Fruit fly (Drosophila melanogaster) whole organism, embryonic: ENCODE measurements around the gene Osbp.
A peak's percentile ranks its signal among the peaks of the same experiment; 100 is the strongest.

Source experiments
- Antp ChIP-seq: fragments of 200-800 bp; sonication (Bioruptor generic); optimal IDR thresholded peaks from 3 replicates; lab custom pipeline; 2016; ENCODE audit warnings: missing biosample characterization, missing genetic modification characterization
- Atf6 ChIP-seq: fragments of 200-800 bp; sonication (Bioruptor generic); IDR thresholded peaks from 2 replicates; pipeline ENCODE4 v1.3.6; 2022; ENCODE audit warnings: missing biosample characterization, missing genetic modification characterization
- BEAF-32 ChIP-seq: fragments of 200-800 bp; sonication (Bioruptor generic); optimal IDR thresholded peaks from 3 replicates; lab custom pipeline; 2017; ENCODE audit warnings: missing biosample characterization, missing genetic modification characterization, mild to moderate bottlenecking, moderate library complexity, missing genetic modification reagents
- CG11504 ChIP-seq: fragments of 200-800 bp; sonication (Bioruptor generic); optimal IDR thresholded peaks from 3 replicates; lab custom pipeline; 2019; ENCODE audit warnings: missing biosample characterization, mild to moderate bottlenecking, missing genetic modification characterization, moderate library complexity
- CG13287 ChIP-seq: fragments of 200-800 bp; sonication (Bioruptor generic); IDR thresholded peaks from 2 replicates; pipeline ENCODE4 v1.3.6; 2022; ENCODE audit warnings: missing biosample characterization, missing genetic modification characterization; ENCODE audit not compliant: partially characterized antibody
- CG13775 ChIP-seq: fragments of 200-800 bp; sonication (Bioruptor generic); optimal IDR thresholded peaks from 3 replicates; lab custom pipeline; 2017; ENCODE audit warnings: missing biosample characterization, mild to moderate bottlenecking, missing genetic modification characterization
- CG14014 ChIP-seq: fragments of 200-800 bp; sonication (Bioruptor generic); IDR thresholded peaks from 2 replicates; pipeline ENCODE4 v1.3.6; 2022; ENCODE audit warnings: missing biosample characterization, missing genetic modification characterization
- CG17829 ChIP-seq: fragments of 200-800 bp; optimal IDR thresholded peaks from 2 replicates; lab custom pipeline; 2019; ENCODE audit warnings: missing biosample characterization, mild to moderate bottlenecking, missing genetic modification characterization, moderate library complexity
- CG2120 ChIP-seq: fragments of 200-800 bp; sonication (Bioruptor generic); optimal IDR thresholded peaks from 3 replicates; lab custom pipeline; 2016; ENCODE audit warnings: missing biosample characterization, missing genetic modification characterization
- CG2678 ChIP-seq: fragments of 200-800 bp; sonication (Bioruptor generic); optimal IDR thresholded peaks from 3 replicates; lab custom pipeline; 2019; ENCODE audit warnings: missing biosample characterization, mild to moderate bottlenecking, missing genetic modification characterization, moderate library complexity
- CG30020 ChIP-seq: fragments of 200-800 bp; optimal IDR thresholded peaks from 2 replicates; lab custom pipeline; 2019; ENCODE audit warnings: missing biosample characterization, mild to moderate bottlenecking, missing genetic modification characterization, moderate library complexity
- CG32532 ChIP-seq: fragments of 200-800 bp; sonication (Bioruptor generic); IDR thresholded peaks from 2 replicates; pipeline ENCODE4 v1.3.6; 2022; ENCODE audit warnings: missing biosample characterization, missing genetic modification characterization
- CG34422 ChIP-seq: fragments of 200-800 bp; sonication (Bioruptor generic); IDR thresholded peaks from 3 replicates; pipeline ENCODE4 v1.3.6; 2022; ENCODE audit warnings: missing biosample characterization, missing genetic modification characterization
- CG42726 ChIP-seq: fragments of 200-800 bp; sonication (Bioruptor generic); IDR thresholded peaks from 2 replicates; pipeline ENCODE4 v1.3.6; 2022; ENCODE audit warnings: missing biosample characterization, missing genetic modification characterization; ENCODE audit not compliant: partially characterized antibody
- CG4328 ChIP-seq: fragments of 200-800 bp; sonication (Bioruptor generic); optimal IDR thresholded peaks from 3 replicates; lab custom pipeline; 2017; ENCODE audit warnings: missing biosample characterization, missing genetic modification reagents, missing genetic modification characterization
- CG5245 ChIP-seq: fragments of 200-800 bp; sonication (Bioruptor generic); optimal IDR thresholded peaks from 3 replicates; lab custom pipeline; 2016; ENCODE audit warnings: missing biosample characterization, missing genetic modification characterization
- CG6175 ChIP-seq: fragments of 200-800 bp; sonication (Bioruptor generic); IDR thresholded peaks from 3 replicates; pipeline ENCODE4 v1.3.6; 2022; ENCODE audit warnings: missing biosample characterization, missing genetic modification characterization
- CG6765 ChIP-seq: fragments of 200-800 bp; sonication (Bioruptor generic); optimal IDR thresholded peaks from 3 replicates; lab custom pipeline; 2017; ENCODE audit warnings: missing biosample characterization, mild to moderate bottlenecking, missing genetic modification characterization
- CG7556 ChIP-seq: fragments of 200-800 bp; sonication (Bioruptor generic); optimal IDR thresholded peaks from 2 replicates; lab custom pipeline; 2017; ENCODE audit warnings: missing biosample characterization, mild to moderate bottlenecking, missing genetic modification characterization
- CG8359 ChIP-seq: fragments of 200-800 bp; sonication (Bioruptor generic); optimal IDR thresholded peaks from 2 replicates; lab custom pipeline; 2017; ENCODE audit warnings: missing biosample characterization, mild to moderate bottlenecking, missing genetic modification characterization, borderline replicate concordance
- CG9215 ChIP-seq: fragments of 200-800 bp; sonication (Bioruptor generic); IDR thresholded peaks from 2 replicates; pipeline ENCODE4 v1.3.6; 2022; ENCODE audit warnings: missing biosample characterization, missing genetic modification characterization
- Dfd ChIP-seq, 2 experiments: fragments of >200 bp; optimal IDR thresholded peaks; 2 replicates each; lab custom pipeline; 2017; ENCODE audit warnings: missing biosample characterization in 2 of 2, missing genetic modification characterization in 2 of 2
- Dref ChIP-seq: fragments of 200-800 bp; sonication (Bioruptor generic); IDR thresholded peaks from 2 replicates; pipeline ENCODE4 v1.3.6; 2022; ENCODE audit warnings: missing biosample characterization, missing genetic modification characterization
- Gsc ChIP-seq: fragments of 200-800 bp; sonication (Bioruptor generic); IDR thresholded peaks from 2 replicates; pipeline ENCODE4 v1.3.6; 2022; ENCODE audit warnings: missing biosample characterization, missing genetic modification characterization
- HLH54F ChIP-seq: fragments of 200-800 bp; sonication (Bioruptor generic); optimal IDR thresholded peaks from 3 replicates; lab custom pipeline; 2016; ENCODE audit warnings: missing biosample characterization, missing genetic modification characterization
- Hmx ChIP-seq: fragments of 200-800 bp; sonication (Bioruptor generic); optimal IDR thresholded peaks from 2 replicates; lab custom pipeline; 2016; ENCODE audit warnings: missing biosample characterization, missing genetic modification characterization
- Lpt ChIP-seq: fragments of >200 bp; optimal IDR thresholded peaks from 2 replicates; lab custom pipeline; 2018; ENCODE audit warnings: missing biosample characterization, missing genetic modification characterization
- Mes4 ChIP-seq: fragments of 200-800 bp; sonication (Bioruptor generic); optimal IDR thresholded peaks from 2 replicates; lab custom pipeline; 2016; ENCODE audit warnings: missing biosample characterization, missing genetic modification characterization
- Mrtf ChIP-seq: fragments of 200-800 bp; sonication (Bioruptor generic); IDR thresholded peaks from 3 replicates; pipeline ENCODE4 v1.3.6; 2022; ENCODE audit warnings: missing biosample characterization, missing genetic modification characterization
- Myb ChIP-seq: fragments of 200-800 bp; sonication (Bioruptor generic); optimal IDR thresholded peaks from 2 replicates; lab custom pipeline; 2016; ENCODE audit warnings: missing biosample characterization, missing genetic modification characterization
- Neu2 ChIP-seq: fragments of 200-800 bp; sonication (Bioruptor generic); optimal IDR thresholded peaks from 3 replicates; lab custom pipeline; 2016; ENCODE audit warnings: missing biosample characterization, missing genetic modification characterization, borderline replicate concordance
- amos ChIP-seq: fragments of 200-800 bp; sonication (Bioruptor generic); IDR thresholded peaks from 2 replicates; pipeline ENCODE4 v1.3.6; 2022; ENCODE audit warnings: missing biosample characterization, missing genetic modification characterization; ENCODE audit not compliant: partially characterized antibody
- ato ChIP-seq: fragments of 200-800 bp; sonication (Bioruptor generic); IDR thresholded peaks from 2 replicates; pipeline ENCODE4 v1.3.6; 2022; ENCODE audit warnings: missing biosample characterization, missing genetic modification characterization; ENCODE audit not compliant: partially characterized antibody
- btn ChIP-seq: fragments of 200-800 bp; sonication (Bioruptor generic); optimal IDR thresholded peaks from 2 replicates; lab custom pipeline; 2016; ENCODE audit warnings: missing biosample characterization, missing genetic modification characterization
- croc ChIP-seq: fragments of 200-800 bp; sonication (Bioruptor generic); conservative IDR thresholded peaks from 3 replicates; pipeline ENCODE4 v1.3.6; 2022; ENCODE audit warnings: missing biosample characterization, missing genetic modification characterization
- crp ChIP-seq, 2 experiments: fragments of 200-800 bp; sonication (Bioruptor generic); optimal IDR thresholded peaks; 2 replicates in 1 of 2; 3 replicates in 1 of 2; lab custom pipeline; 2017; ENCODE audit warnings: missing biosample characterization in 2 of 2, missing genetic modification characterization in 2 of 2, mild to moderate bottlenecking in 1 of 2, moderate library complexity in 1 of 2
- fd64A ChIP-seq: fragments of 200-800 bp; sonication (Bioruptor generic); optimal IDR thresholded peaks from 3 replicates; lab custom pipeline; 2018; ENCODE audit warnings: missing biosample characterization, mild to moderate bottlenecking, missing genetic modification characterization
- jing ChIP-seq: fragments of 200-800 bp; sonication (Bioruptor generic); optimal IDR thresholded peaks from 2 replicates; lab custom pipeline; 2018; ENCODE audit warnings: missing biosample characterization, mild to moderate bottlenecking, missing genetic modification characterization
- mld ChIP-seq: fragments of 200-800 bp; sonication (Bioruptor generic); IDR thresholded peaks from 3 replicates; pipeline ENCODE4 v1.3.6; 2022; ENCODE audit warnings: missing biosample characterization, missing genetic modification characterization; ENCODE audit not compliant: partially characterized antibody
- otp ChIP-seq: fragments of 200-800 bp; sonication (Bioruptor generic); IDR thresholded peaks from 3 replicates; pipeline ENCODE4, ENCODE4 v1.3.6; 2022; ENCODE audit warnings: missing biosample characterization, missing genetic modification characterization
- pb ChIP-seq: fragments of 200-800 bp; sonication (Bioruptor generic); optimal IDR thresholded peaks from 3 replicates; lab custom pipeline; 2016; ENCODE audit warnings: missing biosample characterization, missing genetic modification characterization
- shn ChIP-seq: fragments of 200-800 bp; sonication (Bioruptor generic); optimal IDR thresholded peaks from 3 replicates; lab custom pipeline; 2016; ENCODE audit warnings: missing biosample characterization, missing genetic modification characterization
- sna ChIP-seq: fragments of 200-800 bp; sonication (Bioruptor generic); IDR thresholded peaks from 2 replicates; pipeline ENCODE4 v1.3.6; 2022; ENCODE audit warnings: missing biosample characterization, missing genetic modification characterization; ENCODE audit not compliant: partially characterized antibody
- sqz ChIP-seq: fragments of 200-800 bp; sonication (Bioruptor generic); optimal IDR thresholded peaks from 3 replicates; lab custom pipeline; 2018; ENCODE audit warnings: missing biosample characterization, mild to moderate bottlenecking, missing genetic modification characterization
- stwl ChIP-seq: fragments of 200-800 bp; sonication (Bioruptor generic); optimal IDR thresholded peaks from 3 replicates; lab custom pipeline; 2018; ENCODE audit warnings: missing biosample characterization, mild to moderate bottlenecking, missing genetic modification characterization, moderate library complexity
- unc-4 ChIP-seq: fragments of 200-800 bp; sonication (Bioruptor generic); IDR thresholded peaks from 2 replicates; pipeline ENCODE4 v1.3.6; 2022; ENCODE audit warnings: missing biosample characterization, missing genetic modification characterization; ENCODE audit not compliant: partially characterized antibody
- unpg ChIP-seq: fragments of 200-800 bp; sonication (Bioruptor generic); optimal IDR thresholded peaks from 3 replicates; lab custom pipeline; 2018; ENCODE audit warnings: missing biosample characterization, mild to moderate bottlenecking, missing genetic modification characterization, moderate library complexity
- usp ChIP-seq: fragments of >200 bp; optimal IDR thresholded peaks from 2 replicates; lab custom pipeline; 2017; ENCODE audit warnings: missing biosample characterization, missing genetic modification characterization
- vnd ChIP-seq: fragments of 200-800 bp; sonication (Bioruptor generic); IDR thresholded peaks from 3 replicates; pipeline ENCODE4 v1.3.6; 2022; ENCODE audit warnings: missing biosample characterization, missing genetic modification characterization; ENCODE audit not compliant: partially characterized antibody
- z ChIP-seq: fragments of 200-800 bp; sonication (Bioruptor generic); IDR thresholded peaks from 3 replicates; pipeline ENCODE4 v1.3.6; 2022; ENCODE audit warnings: missing biosample characterization, missing genetic modification characterization
- zf30C ChIP-seq: fragments of 200-800 bp; sonication (Bioruptor generic); optimal IDR thresholded peaks from 3 replicates; lab custom pipeline; 2018; ENCODE audit warnings: missing biosample characterization, mild to moderate bottlenecking, missing genetic modification characterization

Gene Osbp

DNA sequence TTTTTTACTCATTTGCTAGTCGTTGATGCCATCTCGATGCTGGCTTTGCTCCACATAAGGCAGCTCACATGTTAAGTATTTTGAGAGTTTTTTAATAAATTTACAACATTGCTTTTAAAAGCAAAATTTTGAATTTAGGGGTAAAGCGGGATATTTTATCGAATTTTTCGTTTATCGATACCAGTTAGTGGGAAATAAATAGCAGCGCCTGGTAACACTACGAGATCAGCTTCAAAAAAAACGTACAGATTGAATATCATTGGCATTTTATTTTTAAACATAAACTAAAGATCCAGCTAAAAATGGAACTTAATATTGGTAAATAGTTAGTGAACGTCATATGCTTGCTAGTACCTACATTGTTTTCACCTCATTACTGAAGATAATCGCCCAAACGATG, 15.8 kb downstream of the Osbp start, which contains the start of gene Mink (continued):
- no peak for TF ChIP-seq jing (GFP tag; lab: Kevin White, UChicago)
- no peak for TF ChIP-seq Gsc (GFP tag; lab: Robert Waterston, UW)
- TF ChIP-seq unc-4 (GFP tag; lab: Robert Waterston, UW), result peak; percentile 31; the same call in 1 of the 2 replicates
- no peak for TF ChIP-seq CG7556
- TF ChIP-seq BEAF-32, result peak; percentile 46
- no peak for TF ChIP-seq z
- TF ChIP-seq fd64A (GFP tag; lab: Kevin White, UChicago), result no peak
- TF ChIP-seq usp (GFP tag; lab: Kevin White, UChicago), result no peak
- TF ChIP-seq CG34422 (GFP tag; lab: Robert Waterston, UW), result no peak
- no peak for TF ChIP-seq otp
- no peak for TF ChIP-seq shn (GFP tag; lab: Kevin White, UChicago)
- TF ChIP-seq CG2678 (tag; lab: Kevin White, UChicago), result no peak
- no peak for TF ChIP-seq CG17829 (tag; lab: Kevin White, UChicago)
- TF ChIP-seq CG8359, result no peak
- TF ChIP-seq btn (GFP tag; lab: Kevin White, UChicago), result no peak
- peak; percentile 18 for TF ChIP-seq sqz
- peak; percentile 57; the same call in 1 of the 2 replicates for TF ChIP-seq CG13287
- TF ChIP-seq CG4328 (GFP tag; lab: Kevin White, UChicago), result no peak
- TF ChIP-seq Lpt (GFP tag; lab: Kevin White, UChicago), result no peak
- TF ChIP-seq CG6175 (GFP tag; lab: Robert Waterston, UW), result no peak
- TF ChIP-seq CG14014, result no peak
- TF ChIP-seq CG32532, result no peak
- no peak for TF ChIP-seq Mrtf (GFP tag; lab: Robert Waterston, UW)
- TF ChIP-seq CG11504, result no peak
- TF ChIP-seq Atf6, result no peak
- no peak for TF ChIP-seq vnd
- TF ChIP-seq CG30020 (tag; lab: Kevin White, UChicago), result no peak
- TF ChIP-seq Dref, result peak; percentile 73
- TF ChIP-seq CG5245 (GFP tag; lab: Kevin White, UChicago), result no peak
- no peak for TF ChIP-seq CG2120 (GFP tag; lab: Kevin White, UChicago)
- TF ChIP-seq Mes4 (GFP tag; lab: Kevin White, UChicago), result no peak
- no peak for TF ChIP-seq unpg (GFP tag; lab: Kevin White, UChicago)
- peak; percentile 47 for TF ChIP-seq stwl (tag; lab: Kevin White, UChicago)
- no peak for TF ChIP-seq pb (GFP tag; lab: Kevin White, UChicago)
- TF ChIP-seq sna, result no peak
- TF ChIP-seq croc (GFP tag; lab: Robert Waterston, UW), result no peak
- TF ChIP-seq Antp, result no peak
- no peak for TF ChIP-seq CG9215 (GFP tag; lab: Robert Waterston, UW)
- no peak for TF ChIP-seq ato (GFP tag; lab: Robert Waterston, UW)
- TF ChIP-seq amos (GFP tag; lab: Robert Waterston, UW), result peak; percentile 31; the same call in 1 of the 2 replicates
- no peak for TF ChIP-seq Neu2 (GFP tag; lab: Kevin White, UChicago)
- no peak for TF ChIP-seq CG13775 (GFP tag; lab: Kevin White, UChicago)
- peak; percentile 75 for TF ChIP-seq Myb (GFP tag; lab: Kevin White, UChicago)
- TF ChIP-seq Hmx (GFP tag; lab: Kevin White, UChicago), result no peak
- no peak for TF ChIP-seq zf30C
- no peak for TF ChIP-seq crp (GFP tag; optimal IDR thresholded peaks at IDR 0.05; lab: Kevin White, UChicago)
- TF ChIP-seq mld (GFP tag; lab: Robert Waterston, UW), result no peak
- TF ChIP-seq HLH54F, result no peak
- TF ChIP-seq Dfd (GFP tag; optimal IDR thresholded peaks at IDR 0.05; lab: Kevin White, UChicago), result no peak
- no peak for TF ChIP-seq CG42726
- no peak for TF ChIP-seq CG6765
